Worm (Caenorhabditis elegans) whole organism, L3 larva: ENCODE measurements around the gene oac-11.

ENCODE experiments used
- R02D3.7 ChIP-seq: fragments of 150-350 bp; optimal IDR thresholded peaks from 2 replicates; lab custom pipeline; 2014; ENCODE audit warnings: missing biosample characterization, missing genetic modification characterization
- aly-2 ChIP-seq: fragments of 150-350 bp; optimal IDR thresholded peaks from 2 replicates; lab custom pipeline; 2014; ENCODE audit warnings: missing biosample characterization, missing genetic modification characterization
- ama-1 ChIP-seq: fragments of 150-350 bp; optimal IDR thresholded peaks from 2 replicates; lab custom pipeline; 2018
- ceh-28 ChIP-seq: fragments of 150-350 bp; optimal IDR thresholded peaks from 2 replicates; lab custom pipeline; 2014; ENCODE audit warnings: missing biosample characterization, missing genetic modification reagents, missing genetic modification characterization
- ceh-82 ChIP-seq: fragments of 150-350 bp; optimal IDR thresholded peaks from 2 replicates; lab custom pipeline; 2014; ENCODE audit warnings: missing biosample characterization, missing genetic modification characterization
- egl-5 ChIP-seq: fragments of 150-350 bp; optimal IDR thresholded peaks from 2 replicates; lab custom pipeline; 2017; ENCODE audit warnings: missing biosample characterization, missing genetic modification reagents, missing genetic modification characterization, inconsistent platforms
- elt-1 ChIP-seq: fragments of 150-350 bp; optimal IDR thresholded peaks from 2 replicates; lab custom pipeline; 2014; ENCODE audit warnings: missing biosample characterization, missing genetic modification characterization
- elt-2 ChIP-seq: sonication (generic microtip); optimal IDR thresholded peaks from 2 replicates; lab custom pipeline; 2016; ENCODE audit warnings: missing genetic modification reagents, mild to moderate bottlenecking, missing genetic modification characterization, missing compliant biosample characterization
- eor-1 ChIP-seq, 2 experiments: fragments of 150-350 bp; optimal IDR thresholded peaks; 2 replicates each; lab custom pipeline; 2014 to 2018; ENCODE audit warnings: missing biosample characterization in 2 of 2, missing genetic modification characterization in 2 of 2
- fkh-10 ChIP-seq: sonication (generic microtip); optimal IDR thresholded peaks from 2 replicates; lab custom pipeline; 2017; ENCODE audit warnings: missing biosample characterization, missing genetic modification reagents, missing genetic modification characterization
- fos-1 ChIP-seq: fragments of 150-350 bp; optimal IDR thresholded peaks from 2 replicates; lab custom pipeline; 2014; ENCODE audit warnings: missing biosample characterization, missing genetic modification characterization
- hmg-11 ChIP-seq: sonication (generic microtip); optimal IDR thresholded peaks from 2 replicates; lab custom pipeline; 2016; ENCODE audit warnings: missing genetic modification characterization, missing compliant biosample characterization
- jun-1 ChIP-seq: fragments of 150-350 bp; optimal IDR thresholded peaks from 2 replicates; lab custom pipeline; 2014; ENCODE audit warnings: missing biosample characterization, missing genetic modification reagents, missing genetic modification characterization
- lin-15B ChIP-seq: fragments of 150-350 bp; optimal IDR thresholded peaks from 2 replicates; lab custom pipeline; 2014; ENCODE audit warnings: missing biosample characterization, missing genetic modification characterization
- lin-39 ChIP-seq: fragments of 150-350 bp; optimal IDR thresholded peaks from 2 replicates; lab custom pipeline; 2018; ENCODE audit warnings: missing biosample characterization, missing genetic modification reagents, missing genetic modification characterization
- lsy-12 ChIP-seq: sonication (generic microtip); optimal IDR thresholded peaks from 2 replicates; lab custom pipeline; 2016; ENCODE audit warnings: mild to moderate bottlenecking, missing genetic modification characterization, missing compliant biosample characterization
- mdl-1 ChIP-seq: fragments of 150-350 bp; optimal IDR thresholded peaks from 2 replicates; lab custom pipeline; 2014; ENCODE audit warnings: missing biosample characterization, missing genetic modification characterization
- mml-1 ChIP-seq: fragments of 150-350 bp; sonication (generic microtip); optimal IDR thresholded peaks from 3 replicates; lab custom pipeline; 2014; ENCODE audit warnings: missing biosample characterization, missing genetic modification characterization
- nfya-1 ChIP-seq: sonication (generic microtip); optimal IDR thresholded peaks from 2 replicates; lab custom pipeline; 2017; ENCODE audit warnings: missing genetic modification characterization, mild to moderate bottlenecking, missing compliant biosample characterization, antibody characterized with exemption, moderate library complexity; ENCODE audit not compliant: insufficient read depth
- nhr-11 ChIP-seq: fragments of 150-350 bp; optimal IDR thresholded peaks from 2 replicates; lab custom pipeline; 2014; ENCODE audit warnings: missing biosample characterization, missing genetic modification characterization
- nhr-12 ChIP-seq: fragments of 150-350 bp; optimal IDR thresholded peaks from 2 replicates; lab custom pipeline; 2014; ENCODE audit warnings: missing biosample characterization, missing genetic modification characterization
- nhr-23 ChIP-seq: fragments of 150-350 bp; optimal IDR thresholded peaks from 2 replicates; lab custom pipeline; 2014; ENCODE audit warnings: missing biosample characterization, missing genetic modification reagents, missing genetic modification characterization
- nhr-237 ChIP-seq: fragments of 150-350 bp; optimal IDR thresholded peaks from 2 replicates; lab custom pipeline; 2014; ENCODE audit warnings: missing biosample characterization, missing genetic modification characterization
- nhr-25 ChIP-seq: sonication (generic microtip); optimal IDR thresholded peaks from 2 replicates; lab custom pipeline; 2017; ENCODE audit warnings: missing biosample characterization, missing genetic modification characterization
- nhr-28 ChIP-seq: fragments of 150-350 bp; optimal IDR thresholded peaks from 2 replicates; lab custom pipeline; 2014; ENCODE audit warnings: missing biosample characterization, missing genetic modification characterization
- nhr-67 ChIP-seq: fragments of 150-350 bp; optimal IDR thresholded peaks from 2 replicates; lab custom pipeline; 2014; ENCODE audit warnings: missing biosample characterization, missing genetic modification characterization
- nhr-77 ChIP-seq: fragments of 150-350 bp; optimal IDR thresholded peaks from 2 replicates; lab custom pipeline; 2014; ENCODE audit warnings: missing biosample characterization, missing genetic modification characterization
- pha-4 ChIP-seq: fragments of 150-350 bp; optimal IDR thresholded peaks from 2 replicates; lab custom pipeline; 2014; ENCODE audit warnings: missing biosample characterization, missing genetic modification reagents, missing genetic modification characterization
- pqm-1 ChIP-seq: fragments of 150-350 bp; optimal IDR thresholded peaks from 2 replicates; lab custom pipeline; 2017; ENCODE audit warnings: missing biosample characterization, missing genetic modification characterization, inconsistent platforms
- sea-2 ChIP-seq: fragments of 150-350 bp; sonication (generic microtip); optimal IDR thresholded peaks from 4 replicates; lab custom pipeline; 2014; ENCODE audit warnings: missing biosample characterization, missing genetic modification reagents, missing genetic modification characterization
- skn-1 ChIP-seq: fragments of 150-350 bp; optimal IDR thresholded peaks from 2 replicates; lab custom pipeline; 2014; ENCODE audit warnings: missing biosample characterization, missing genetic modification characterization
- snpc-4 ChIP-seq: fragments of 150-350 bp; optimal IDR thresholded peaks from 2 replicates; lab custom pipeline; 2014; ENCODE audit warnings: missing biosample characterization, missing genetic modification characterization
- unc-39 ChIP-seq: sonication (generic microtip); optimal IDR thresholded peaks from 4 replicates; lab custom pipeline; 2017; ENCODE audit warnings: missing biosample characterization, missing genetic modification characterization
- unc-62 ChIP-seq: fragments of 150-350 bp; sonication (generic microtip); optimal IDR thresholded peaks from 4 replicates; lab custom pipeline; 2014; ENCODE audit warnings: missing biosample characterization, missing genetic modification reagents, missing genetic modification characterization
- zag-1 ChIP-seq: fragments of 150-350 bp; optimal IDR thresholded peaks from 2 replicates; lab custom pipeline; 2014; ENCODE audit warnings: missing biosample characterization, missing genetic modification characterization
- ztf-11 ChIP-seq: fragments of 150-350 bp; optimal IDR thresholded peaks from 2 replicates; lab custom pipeline; 2014; ENCODE audit warnings: missing biosample characterization, missing genetic modification characterization
- ztf-4 ChIP-seq: fragments of 150-350 bp; optimal IDR thresholded peaks from 2 replicates; lab custom pipeline; 2014; ENCODE audit warnings: missing biosample characterization, missing genetic modification characterization

oac-11 gene

DNA sequence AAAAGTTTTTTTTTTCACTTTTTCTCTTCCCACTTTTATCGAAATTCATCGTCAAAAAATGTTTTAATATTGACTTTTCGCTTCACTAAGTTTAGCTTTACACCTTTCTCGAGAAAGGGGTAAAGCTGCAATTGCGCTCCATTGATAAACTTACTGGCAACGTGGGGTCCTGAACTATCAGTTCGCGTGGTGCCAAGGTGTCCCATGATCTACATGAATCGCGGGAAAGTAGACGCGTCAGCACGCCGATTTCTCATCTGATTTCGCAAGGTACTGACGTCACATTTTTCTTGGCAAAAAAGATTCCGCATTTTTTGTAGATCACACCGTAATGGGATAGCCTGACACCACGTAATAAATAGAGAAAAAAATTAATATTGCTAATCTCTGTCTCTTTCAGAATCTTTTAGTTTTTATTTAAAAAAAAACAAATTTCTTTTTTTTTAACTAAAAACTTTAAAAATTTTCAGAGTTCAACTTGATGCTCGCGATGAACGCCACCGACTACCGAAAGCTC lies 48.9 kb downstream of the oac-11 start, which contains the start of gene lido-15:
lido-15 (plus strand) TSS at position 467 of the 517 bp plus-strand sequence.
- TF ChIP-seq nhr-237 (tag; lab: Kevin White, UChicago) (no peak), unc-39 (tag; lab: Kevin White, UChicago) (no peak), pha-4 (peak; percentile 48), nfya-1 (tag; lab: Kevin White, UChicago) (no peak), eor-1 (tag; optimal IDR thresholded peaks at IDR 0.05; lab: Kevin White, UChicago) (no peak), elt-2 (tag; lab: Kevin White, UChicago) (no peak), ztf-11 (tag; lab: Kevin White, UChicago) (no peak), egl-5 (no peak)

- TF ChIP-seq nhr-23 (tag; lab: Kevin White, UChicago) (peak; percentile 33), ztf-11 (tag; lab: Kevin White, UChicago) (no peak), elt-2 (tag; lab: Kevin White, UChicago) (peak; percentile 78), lin-39 (tag; lab: Kevin White, UChicago) (peak; percentile 73), egl-5 (peak; percentile 7), mdl-1 (tag; lab: Kevin White, UChicago) (no peak), hmg-11 (tag; lab: Kevin White, UChicago) (peak; percentile 57), fkh-10 (GFP tag; lab: Kevin White, UChicago) (no peak), ama-1 (no peak), aly-2 (tag; lab: Kevin White, UChicago) (no peak), nhr-28 (tag; lab: Kevin White, UChicago) (no peak), snpc-4 (tag; lab: Kevin White, UChicago) (peak; percentile 40), lsy-12 (tag; lab: Kevin White, UChicago) (no peak), ztf-4 (tag; lab: Kevin White, UChicago) (no peak), skn-1 (tag; lab: Kevin White, UChicago) (no peak), unc-62 (no peak), nhr-67 (no peak), sea-2 (GFP tag; lab: Kevin White, UChicago) (no peak), nhr-12 (tag; lab: Kevin White, UChicago) (no peak), pha-4 (peak; percentile 75), nfya-1 (tag; lab: Kevin White, UChicago) (peak; percentile 53), fos-1 (tag; lab: Kevin White, UChicago) (no peak), unc-39 (tag; lab: Kevin White, UChicago) (no peak), nhr-11 (no peak), ceh-82 (no peak), jun-1 (tag; lab: Kevin White, UChicago) (no peak), nhr-77 (tag; lab: Kevin White, UChicago) (no peak), nhr-25 (tag; lab: Kevin White, UChicago) (peak; percentile 14), zag-1 (no peak), lin-15B (tag; lab: Kevin White, UChicago) (peak; percentile 2), pqm-1 (tag; lab: Kevin White, UChicago) (peak; percentile 24), R02D3.7 (tag; lab: Kevin White, UChicago) (peak; percentile 39)
These were observed 50.2 kb downstream of the oac-11 start for ce11 chrII:3810550-3810949.

DNA sequence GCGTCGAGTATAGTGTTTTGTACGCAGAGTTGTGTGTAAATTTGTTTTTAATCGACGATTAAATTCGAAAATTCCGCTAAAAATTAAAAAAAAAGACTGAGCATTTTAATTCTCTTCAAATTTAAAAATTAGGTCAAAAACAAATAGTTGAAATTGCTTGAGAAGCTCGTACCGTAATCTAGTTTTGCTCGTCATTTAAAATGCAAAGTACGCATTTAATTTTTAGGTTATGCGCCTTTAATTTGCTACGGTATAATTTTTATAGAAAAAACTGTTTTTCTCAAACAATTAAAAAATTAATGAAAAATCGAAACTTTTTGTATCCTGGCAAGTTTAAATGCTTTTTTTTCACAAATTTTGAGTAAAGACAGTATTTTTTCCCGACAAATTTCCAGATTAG lies 52.1 kb downstream of the oac-11 start:
- no peak for TF ChIP-seq ceh-28 (tag; lab: Kevin White, UChicago)
- TF ChIP-seq nfya-1 (tag; lab: Kevin White, UChicago): no peak
- no peak for TF ChIP-seq snpc-4 (tag; lab: Kevin White, UChicago)
- no peak for TF ChIP-seq aly-2 (tag; lab: Kevin White, UChicago)
- TF ChIP-seq skn-1 (tag; lab: Kevin White, UChicago): no peak
- TF ChIP-seq unc-39 (tag; lab: Kevin White, UChicago): no peak
- TF ChIP-seq elt-1: no peak
- no peak for TF ChIP-seq mdl-1 (tag; lab: Kevin White, UChicago)
- TF ChIP-seq eor-1 (tag; optimal IDR thresholded peaks at IDR 0.05; lab: Kevin White, UChicago): no peak
- no peak for TF ChIP-seq mml-1 (tag; lab: Kevin White, UChicago)
- no peak for TF ChIP-seq jun-1 (tag; lab: Kevin White, UChicago)
